Worm (Caenorhabditis elegans) whole organism, L1 larva: ENCODE measurements around the gene str-185.

Source experiments
- hlh-17 ChIP-seq: fragments of 200-800 bp; sonication (Bioruptor generic); optimal IDR thresholded peaks from 2 replicates; lab custom pipeline; 2018; ENCODE audit warnings: missing genetic modification characterization, mild to moderate bottlenecking, missing compliant biosample characterization, moderate library complexity, borderline replicate concordance
- zip-4 ChIP-seq: fragments of 200-800 bp; sonication (Bioruptor generic); optimal IDR thresholded peaks from 2 replicates; lab custom pipeline; 2018; ENCODE audit warnings: mild to moderate bottlenecking, missing genetic modification characterization, moderate library complexity, missing compliant biosample characterization

DNA sequence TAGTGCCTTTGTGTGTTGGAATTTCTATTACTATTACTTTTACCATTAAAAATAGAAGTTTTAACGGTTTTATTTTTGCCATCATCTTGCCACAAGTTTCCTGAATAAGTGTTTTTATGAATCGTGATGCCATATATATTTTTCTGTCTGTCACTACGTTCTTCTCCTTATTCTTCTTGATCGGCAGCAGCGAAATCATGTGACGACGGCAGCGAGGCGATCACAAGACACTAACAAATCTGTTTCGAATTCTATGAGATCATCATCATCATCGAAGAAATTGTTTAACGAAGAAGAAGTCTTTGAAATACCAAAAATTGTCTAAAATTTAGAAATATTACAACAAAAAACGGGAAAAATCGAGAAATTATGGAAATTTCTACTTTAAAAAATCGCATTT, 27.4 kb downstream of the str-185 start:
- TF ChIP-seq zip-4 (GFP tag; lab: Kevin White, UChicago) (no peak), hlh-17 (GFP tag; lab: Kevin White, UChicago) (no peak)
